Worm (Caenorhabditis elegans) whole organism, early embryonic: ENCODE data around the gene C28H8.3.

Source experiments
- B0310.2 ChIP-seq: sonication (generic microtip); optimal IDR thresholded peaks from 2 replicates; lab custom pipeline; 2016; ENCODE audit warnings: mild to moderate bottlenecking, missing genetic modification characterization, missing compliant biosample characterization
- aly-1 ChIP-seq: sonication (generic microtip); optimal IDR thresholded peaks from 2 replicates; lab custom pipeline; 2016; ENCODE audit warnings: missing genetic modification characterization, missing compliant biosample characterization
- ama-1 ChIP-seq: fragments of 150-350 bp; optimal IDR thresholded peaks from 2 replicates; lab custom pipeline; 2014
- ceh-13 ChIP-seq: fragments of 200-800 bp; sonication (Bioruptor generic); optimal IDR thresholded peaks from 2 replicates; lab custom pipeline; 2018; ENCODE audit warnings: mild to moderate bottlenecking, missing genetic modification characterization, missing compliant biosample characterization
- ceh-36 ChIP-seq: sonication (generic microtip); optimal IDR thresholded peaks from 2 replicates; lab custom pipeline; 2016; ENCODE audit warnings: missing genetic modification characterization, inconsistent platforms, missing compliant biosample characterization
- ets-7 ChIP-seq: sonication (generic microtip); optimal IDR thresholded peaks from 2 replicates; lab custom pipeline; 2016; ENCODE audit warnings: missing genotype, missing genetic modification characterization, missing compliant biosample characterization
- flt-1 ChIP-seq: fragments of 200-800 bp; sonication (Bioruptor generic); IDR thresholded peaks from 2 replicates; pipeline ENCODE4 v1.3.6; 2022; ENCODE audit warnings: missing genetic modification characterization, missing compliant biosample characterization
- hmbx-1 ChIP-seq: sonication (generic microtip); optimal IDR thresholded peaks from 2 replicates; lab custom pipeline; 2016; ENCODE audit warnings: mild to moderate bottlenecking, missing genetic modification characterization, missing compliant biosample characterization
- hmg-4 ChIP-seq: fragments of 200-800 bp; sonication (Bioruptor generic); optimal IDR thresholded peaks from 2 replicates; lab custom pipeline; 2018; ENCODE audit warnings: mild to moderate bottlenecking, missing genetic modification characterization, missing compliant biosample characterization
- pes-1 ChIP-seq: fragments of 200-800 bp; sonication (Bioruptor generic); IDR thresholded peaks from 2 replicates; pipeline ENCODE4 v1.3.6; 2022; ENCODE audit warnings: missing genetic modification reagents, missing genetic modification characterization, missing compliant biosample characterization
- scrt-1 ChIP-seq: fragments of 200-800 bp; sonication (Bioruptor generic); IDR thresholded peaks from 2 replicates; pipeline ENCODE4 v1.3.6; 2022; ENCODE audit warnings: missing genetic modification characterization, missing compliant biosample characterization
- sea-1 ChIP-seq: fragments of 200-800 bp; sonication (Bioruptor generic); conservative IDR thresholded peaks from 2 replicates; pipeline ENCODE4 v1.3.6; 2022; ENCODE audit warnings: missing genetic modification characterization, missing compliant biosample characterization
- tbx-37 ChIP-seq: fragments of 200-800 bp; sonication (Bioruptor generic); conservative IDR thresholded peaks from 2 replicates; pipeline ENCODE4 v1.3.6; 2022; ENCODE audit warnings: missing genetic modification reagents, missing genetic modification characterization, missing compliant biosample characterization
- tra-4 ChIP-seq: sonication (generic microtip); optimal IDR thresholded peaks from 2 replicates; lab custom pipeline; 2017; ENCODE audit warnings: missing genetic modification characterization, missing compliant biosample characterization

ce11 chrIII:5917365-5917958, 9.0 kb downstream of the C28H8.3 start:
- TF ChIP-seq ets-7, result no peak
- TF ChIP-seq ama-1 (lab: Kevin White, UChicago), result no peak
- TF ChIP-seq tra-4 (tag; lab: Kevin White, UChicago), result no peak
- TF ChIP-seq B0310.2 (tag; lab: Kevin White, UChicago), result no peak
- TF ChIP-seq ceh-36 (tag; lab: Kevin White, UChicago), result no peak
- no peak for TF ChIP-seq pes-1 (GFP tag; lab: Robert Waterston, UW)
- TF ChIP-seq aly-1 (tag; lab: Kevin White, UChicago), result no peak
- TF ChIP-seq ceh-13 (GFP tag; lab: Kevin White, UChicago), result no peak
- TF ChIP-seq flt-1, result no peak
- no peak for TF ChIP-seq scrt-1
- TF ChIP-seq hmg-4 (GFP tag; lab: Kevin White, UChicago), result no peak
- TF ChIP-seq tbx-37, result no peak
- no peak for TF ChIP-seq sea-1 (GFP tag; lab: Robert Waterston, UW)
- TF ChIP-seq hmbx-1 (tag; lab: Kevin White, UChicago), result no peak
